Fruit fly (Drosophila melanogaster): ENCODE data around the gene CG7916.

DNA sequence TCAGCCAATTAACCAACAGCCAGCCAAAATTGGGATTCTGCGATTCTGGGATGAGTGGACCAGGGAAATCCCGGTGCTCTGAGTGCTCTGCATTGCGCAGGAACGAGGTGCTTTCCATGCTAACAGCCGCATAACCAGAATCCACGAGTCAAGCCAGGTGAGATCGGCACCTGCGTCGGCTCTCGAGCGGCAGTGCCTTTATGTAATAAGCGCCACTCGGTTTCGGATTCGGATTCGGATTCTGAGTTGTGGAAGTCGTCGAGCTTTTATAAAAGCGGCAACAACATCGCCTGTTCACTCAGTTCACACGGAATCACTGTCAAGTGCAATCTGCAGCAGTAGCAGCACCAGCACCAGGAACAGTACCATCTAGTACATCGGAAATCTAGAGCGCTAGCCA, 25.6 kb upstream of the CG7916 start, which contains the start of gene b:
- TF ChIP-seq CG8478 (optimal IDR thresholded peaks at IDR 0.05) = no peak
- no peak for TF ChIP-seq CTCF (optimal IDR thresholded peaks at IDR 0.05)
